Worm (Caenorhabditis elegans): ENCODE data around the gene srg-17.

srg-17 gene

DNA sequence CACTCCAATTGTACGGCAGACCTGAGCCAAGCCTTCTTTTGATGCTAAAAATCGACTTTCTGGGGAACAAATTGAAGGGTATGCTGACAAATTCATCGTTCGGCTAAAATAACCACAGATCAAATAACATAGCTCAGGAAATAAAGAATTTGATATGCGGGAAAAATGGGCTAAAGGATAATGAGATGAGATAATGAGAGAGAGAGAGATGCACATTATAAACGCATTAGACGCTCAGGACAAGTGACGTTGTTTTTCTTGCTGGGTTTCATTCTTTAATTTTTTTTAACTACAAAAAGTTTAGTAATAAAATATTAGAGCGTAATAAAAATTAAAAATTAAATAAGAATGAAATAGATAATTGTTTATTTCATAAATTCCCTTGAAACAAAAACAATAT lies 41.1 kb downstream of the srg-17 start, which contains the start of gene srh-69:
TSS of gene srh-69 (minus strand) at position 101 of the 400 bp plus-strand sequence.
- TF ChIP-seq ets-4 (GFP tag; optimal IDR thresholded peaks at IDR 0.05), result no peak

DNA sequence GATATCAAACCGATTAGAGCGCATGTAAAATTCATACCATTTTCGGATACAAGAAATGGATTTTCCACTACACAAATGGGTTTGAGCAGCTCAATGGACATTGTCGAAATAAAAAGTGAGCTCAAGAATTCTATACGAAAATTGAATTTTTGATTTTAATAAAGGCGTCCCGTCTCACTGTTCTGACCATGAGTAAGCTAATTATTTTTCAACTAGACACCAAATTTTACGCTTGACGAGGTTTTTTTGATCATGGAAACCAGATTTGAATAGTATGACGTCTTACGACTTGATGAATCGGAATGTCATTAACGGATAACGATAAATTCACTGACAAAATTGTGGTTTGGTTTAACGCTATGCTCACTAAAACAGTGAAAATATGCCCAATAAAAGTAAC lies 42.8 kb downstream of the srg-17 start, which contains the start of gene srh-61:
TSS of gene srh-61 (minus strand) at position 101 of the 400 bp plus-strand sequence.
- no peak for TF ChIP-seq Y67H2A.10 (GFP tag; conservative IDR thresholded peaks at IDR 0.05)
- no peak for TF ChIP-seq xnd-1 (tag; optimal IDR thresholded peaks at IDR 0.05)
- TF ChIP-seq hmg-1.2 (GFP tag; IDR thresholded peaks at IDR 0.05), result no peak
- TF ChIP-seq snpc-4 (GFP tag; optimal IDR thresholded peaks at IDR 0.05), result no peak
- no peak for TF ChIP-seq snpc-4 (tag; optimal IDR thresholded peaks at IDR 0.05)
- no peak for TF ChIP-seq F55B11.4 (tag; optimal IDR thresholded peaks at IDR 0.05; ENCODE audit: borderline replicate concordance, insufficient read depth)
- TF ChIP-seq mel-28 (tag; optimal IDR thresholded peaks at IDR 0.05; ENCODE audit: borderline replicate concordance), result no peak
- TF ChIP-seq hlh-26 (GFP tag; conservative IDR thresholded peaks at IDR 0.05), result no peak

DNA sequence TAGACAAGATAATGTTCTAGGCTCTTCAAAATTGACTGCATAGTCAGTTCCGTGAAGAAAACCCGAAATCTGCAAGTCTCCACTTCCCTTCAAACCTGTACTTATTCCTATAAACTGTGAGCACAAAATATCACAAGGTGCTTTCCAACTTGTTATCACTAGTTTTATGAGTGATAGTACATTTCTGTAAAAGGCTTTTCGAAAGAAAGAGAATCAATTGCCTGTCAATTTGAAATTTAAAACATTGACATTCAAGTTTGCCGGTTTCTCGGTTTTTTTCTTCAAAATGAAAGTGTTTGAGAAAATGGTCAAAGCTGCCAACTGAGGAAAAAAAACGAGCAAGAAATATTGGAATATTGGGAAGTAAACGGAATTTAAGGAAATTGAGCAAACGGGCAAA lies 44.5 kb downstream of the srg-17 start:
- TF ChIP-seq nhr-179 (tag; optimal IDR thresholded peaks at IDR 0.05) (no peak), zim-3 (tag; optimal IDR thresholded peaks at IDR 0.05) (no peak), B0035.1 (tag; optimal IDR thresholded peaks at IDR 0.05) (no peak), let-607 (tag; optimal IDR thresholded peaks at IDR 0.05) (peak; percentile 58), ztf-18 (tag; optimal IDR thresholded peaks at IDR 0.05) (no peak), madf-3 (GFP tag; IDR thresholded peaks at IDR 0.05) (no peak), nhr-80 (tag; optimal IDR thresholded peaks at IDR 0.05) (peak; percentile 35), unc-62 (GFP tag; optimal IDR thresholded peaks at IDR 0.05) (peak; percentile 34), F23B12.7 (tag; optimal IDR thresholded peaks at IDR 0.05; ENCODE audit: insufficient read depth) (no peak)

DNA sequence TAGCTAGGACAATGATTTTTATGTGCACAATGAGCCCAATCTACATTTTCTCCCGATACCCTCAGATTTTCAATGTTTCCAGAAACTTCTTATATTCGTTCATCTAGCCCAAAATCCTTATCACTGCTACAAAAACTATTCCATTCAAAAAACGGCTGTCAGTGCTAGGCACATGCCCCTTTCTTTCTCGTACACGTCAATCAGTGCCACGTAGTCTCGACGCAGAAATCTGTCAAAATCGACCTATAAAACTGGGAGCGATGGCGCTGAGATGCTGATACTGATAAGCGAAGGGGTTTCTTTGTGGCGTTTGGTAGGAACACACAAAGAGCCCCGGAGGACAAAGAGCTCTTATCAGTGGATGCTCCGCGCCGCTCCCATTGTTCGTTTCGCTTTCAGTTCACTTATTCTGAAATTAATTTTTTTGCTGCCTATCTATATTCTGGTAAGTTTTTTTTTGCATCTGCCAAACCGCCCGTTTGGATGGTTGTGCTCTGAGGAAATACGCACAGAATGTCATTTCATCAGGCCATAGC lies 45.4 kb downstream of the srg-17 start, which contains the start of gene srh-70:
TSS of gene srh-70 (minus strand) at position 51 of the 536 bp plus-strand sequence.
- TF ChIP-seq F10E7.11 (tag; optimal IDR thresholded peaks at IDR 0.05) (no peak), ceh-27 (GFP tag; optimal IDR thresholded peaks at IDR 0.05) (no peak), lin-40 (tag; optimal IDR thresholded peaks at IDR 0.05) (peak; percentile 48), ztf-18 (tag; optimal IDR thresholded peaks at IDR 0.05) (peak; percentile 1), F37B4.10 (GFP tag; IDR thresholded peaks at IDR 0.05) (no peak), ceh-91 (GFP tag; IDR thresholded peaks at IDR 0.05) (no peak), madf-6 (GFP tag; IDR thresholded peaks at IDR 0.05) (no peak), ccch-3 (GFP tag; optimal IDR thresholded peaks at IDR 0.05) (no peak), ztf-22 (GFP tag; optimal IDR thresholded peaks at IDR 0.05) (peak; percentile 12), ets-4 (GFP tag; optimal IDR thresholded peaks at IDR 0.05) (peak; percentile 21), aptf-2 (GFP tag; conservative IDR thresholded peaks at IDR 0.05) (no peak), F23B12.7 (tag; optimal IDR thresholded peaks at IDR 0.05; ENCODE audit: insufficient read depth) (peak; percentile 5), dox-1 (GFP tag; IDR thresholded peaks at IDR 0.05) (peak; percentile 79), cebp-1 (GFP tag; IDR thresholded peaks at IDR 0.05) (no peak), cebp-1 (tag; optimal IDR thresholded peaks at IDR 0.05) (peak; percentile 7), ZK185.1 (tag; optimal IDR thresholded peaks at IDR 0.05; ENCODE audit: poor library complexity, severe bottlenecking) (peak; percentile 46), hsf-1 (GFP tag; IDR thresholded peaks at IDR 0.05) (peak; percentile 59; the same call in 1 of the 2 replicates), somi-1 (GFP tag; optimal IDR thresholded peaks at IDR 0.05) (no peak), mcd-1 (GFP tag; IDR thresholded peaks at IDR 0.05) (peak; percentile 60), tbp1 (GFP tag; optimal IDR thresholded peaks at IDR 0.05) (peak; percentile 57), lin-54 (GFP tag; optimal IDR thresholded peaks at IDR 0.05) (peak; percentile 58), dpl-1 (GFP tag; optimal IDR thresholded peaks at IDR 0.05) (no peak), rpc-1 (optimal IDR thresholded peaks at IDR 0.05) (no peak), rpc-1 (tag; optimal IDR thresholded peaks at IDR 0.05) (no peak), Y56A3A.18 (GFP tag; IDR thresholded peaks at IDR 0.05) (0 out of 2 replicates have a peak, but pooled peaks have one; percentile 29), Y53F4B.3 (GFP tag; IDR thresholded peaks at IDR 0.05) (no peak), ceh-100 (GFP tag; IDR thresholded peaks at IDR 0.05) (no peak), unc-130 (GFP tag; optimal IDR thresholded peaks at IDR 0.05) (no peak), egrh-3 (GFP tag; IDR thresholded peaks at IDR 0.05) (no peak)

Data from whole organism, young adult.